Worm (Caenorhabditis elegans) whole organism, midembryonic: ENCODE results near the gene sre-6.

Source experiments
- T22C8.4 ChIP-seq: fragments of 200-800 bp; sonication (Bioruptor generic); IDR thresholded peaks from 2 replicates; pipeline ENCODE4 v1.3.6; 2022; ENCODE audit warnings: missing genetic modification characterization, missing compliant biosample characterization
- flt-1 ChIP-seq: fragments of 200-800 bp; sonication (Bioruptor generic); IDR thresholded peaks from 2 replicates; pipeline ENCODE4 v1.3.6; 2022; ENCODE audit warnings: missing genetic modification characterization, missing compliant biosample characterization
- med-1 ChIP-seq: sonication (generic microtip); optimal IDR thresholded peaks from 2 replicates; lab custom pipeline; 2017; ENCODE audit warnings: missing genetic modification characterization, mild to moderate bottlenecking, missing compliant biosample characterization, antibody characterized with exemption, missing genetic modification reagents; ENCODE audit not compliant: insufficient read depth

DNA sequence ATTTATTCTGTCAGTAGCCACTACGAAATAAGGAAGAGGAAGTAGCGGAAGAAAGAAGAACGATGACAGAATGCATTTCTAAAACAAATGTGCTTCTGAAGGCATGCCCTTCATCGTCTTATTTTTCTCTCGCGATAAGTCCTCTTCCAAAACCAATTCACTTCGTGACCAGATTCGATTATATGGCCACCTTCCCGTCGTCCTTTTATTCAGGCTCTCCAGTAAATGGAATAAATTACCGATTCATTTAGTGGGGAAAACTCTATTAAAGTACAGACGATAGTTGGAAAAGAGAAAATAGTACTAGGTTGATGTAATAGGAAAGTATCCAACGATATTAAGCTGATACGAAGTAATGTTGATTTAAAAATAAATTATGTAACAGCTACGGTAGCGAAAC is 41.3 kb downstream of the sre-6 start:
- TF ChIP-seq med-1 = no peak
- no peak for TF ChIP-seq T22C8.4 (GFP tag; lab: Robert Waterston, UW)
- no peak for TF ChIP-seq flt-1
